Worm (Caenorhabditis elegans): ENCODE measurements around the gene srbc-38.

DNA sequence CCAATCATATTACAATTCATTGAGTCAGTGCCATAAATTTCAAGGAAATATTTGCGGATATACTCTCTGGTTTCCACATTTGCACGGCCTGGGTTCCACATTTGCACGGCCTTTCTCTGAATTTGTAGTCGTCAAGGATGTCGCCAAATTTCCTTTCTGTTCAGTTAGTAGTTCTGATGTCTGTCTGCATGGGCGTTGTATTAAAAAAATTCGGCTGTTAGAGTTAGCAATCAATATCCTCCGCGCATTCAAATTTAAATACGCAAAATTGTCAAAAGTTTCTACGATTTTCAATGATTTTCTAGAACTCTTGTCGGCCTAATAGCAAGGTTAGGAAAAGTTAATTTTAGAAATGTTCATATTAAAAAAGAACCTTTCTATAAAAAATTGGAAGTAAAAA, 11.1 kb upstream of the srbc-38 start, which contains the start of gene srj-52:
- TF ChIP-seq T22C8.4 (GFP tag; IDR thresholded peaks at IDR 0.05) (no peak), ztf-29 (GFP tag; IDR thresholded peaks at IDR 0.05) (no peak)
